Worm (Caenorhabditis elegans) whole organism, young adult: Measurements from ENCODE around the gene lips-5.

ENCODE experiments used
- B0019.2 ChIP-seq: fragments of 200-800 bp; sonication (Bioruptor generic); conservative IDR thresholded peaks from 2 replicates; pipeline ENCODE4 v1.3.6; 2022; ENCODE audit warnings: missing genetic modification reagents, missing genetic modification characterization, missing compliant biosample characterization
- B0261.1 ChIP-seq: sonication (generic microtip); optimal IDR thresholded peaks from 2 replicates; lab custom pipeline; 2016; ENCODE audit warnings: mild to moderate bottlenecking, missing genetic modification characterization, moderate library complexity, missing compliant biosample characterization
- C06A6.2 ChIP-seq: fragments of 200-800 bp; sonication (Bioruptor generic); conservative IDR thresholded peaks from 2 replicates; pipeline ENCODE4 v1.3.6; 2022; ENCODE audit warnings: missing genetic modification characterization, missing compliant biosample characterization
- F22D6.2 ChIP-seq: sonication (generic microtip); optimal IDR thresholded peaks from 2 replicates; lab custom pipeline; 2016; ENCODE audit warnings: mild to moderate bottlenecking, missing genetic modification characterization, missing compliant biosample characterization
- F39B2.1 ChIP-seq: fragments of 200-800 bp; sonication (Bioruptor generic); IDR thresholded peaks from 2 replicates; pipeline ENCODE4 v1.3.6; 2022; ENCODE audit warnings: missing genetic modification reagents, missing genetic modification characterization, missing compliant biosample characterization
- F55B11.4 ChIP-seq: sonication (generic microtip); optimal IDR thresholded peaks from 2 replicates; lab custom pipeline; 2016; ENCODE audit warnings: missing compliant biosample characterization, missing genetic modification characterization, borderline replicate concordance; ENCODE audit not compliant: insufficient read depth
- K11D2.4 ChIP-seq: fragments of 200-800 bp; sonication (Bioruptor generic); IDR thresholded peaks from 2 replicates; pipeline ENCODE4 v1.3.6; 2022; ENCODE audit warnings: missing genetic modification reagents, missing genetic modification characterization, missing compliant biosample characterization
- K12H6.12 ChIP-seq: fragments of 200-800 bp; sonication (Bioruptor generic); optimal IDR thresholded peaks from 2 replicates; lab custom pipeline; 2018; ENCODE audit warnings: mild to moderate bottlenecking, missing genetic modification characterization, missing compliant biosample characterization
- T26A5.8 ChIP-seq: sonication (generic microtip); optimal IDR thresholded peaks from 2 replicates; lab custom pipeline; 2016; ENCODE audit warnings: missing genetic modification characterization, missing compliant biosample characterization
- Y56A3A.18 ChIP-seq: fragments of 200-800 bp; sonication (Bioruptor generic); IDR thresholded peaks from 2 replicates; pipeline ENCODE4 v1.3.6; 2022; ENCODE audit warnings: missing genetic modification reagents, missing genetic modification characterization, missing compliant biosample characterization
- Y79H2A.3 ChIP-seq: fragments of 200-800 bp; sonication (Bioruptor generic); conservative IDR thresholded peaks from 2 replicates; pipeline ENCODE4 v1.3.6; 2022; ENCODE audit warnings: missing genetic modification reagents, missing genetic modification characterization, missing compliant biosample characterization
- ZK185.1 ChIP-seq: sonication (generic microtip); optimal IDR thresholded peaks from 2 replicates; lab custom pipeline; 2016; ENCODE audit warnings: mild to moderate bottlenecking, missing genetic modification characterization, missing compliant biosample characterization; ENCODE audit not compliant: poor library complexity, severe bottlenecking
- attf-5 ChIP-seq: fragments of 200-800 bp; sonication (Bioruptor generic); optimal IDR thresholded peaks from 2 replicates; lab custom pipeline; 2018; ENCODE audit warnings: mild to moderate bottlenecking, missing genetic modification characterization, missing compliant biosample characterization
- attf-6 ChIP-seq: fragments of 200-800 bp; sonication (Bioruptor generic); IDR thresholded peaks from 2 replicates; pipeline ENCODE4 v1.3.6; 2022; ENCODE audit warnings: missing genetic modification reagents, missing genetic modification characterization, missing compliant biosample characterization
- cebp-1 ChIP-seq, 2 experiments: fragments of 200-800 bp in 1 of 2; sonication (Bioruptor generic) in 1 of 2; sonication (generic microtip) in 1 of 2; IDR thresholded peaks in 1 of 2; optimal IDR thresholded peaks in 1 of 2; 2 replicates each; pipeline versions ENCODE4 v1.3.6 to Lab custom; 2017 to 2022; ENCODE audit warnings: missing compliant biosample characterization in 2 of 2, missing genetic modification characterization in 2 of 2, mild to moderate bottlenecking in 1 of 2, missing genetic modification reagents in 1 of 2, moderate library complexity in 1 of 2
- ceh-58 ChIP-seq: fragments of 200-800 bp; sonication (Bioruptor generic); IDR thresholded peaks from 2 replicates; pipeline ENCODE4 v1.3.6; 2022; ENCODE audit warnings: missing genetic modification characterization, missing compliant biosample characterization
- egrh-3 ChIP-seq: fragments of 200-800 bp; sonication (Bioruptor generic); IDR thresholded peaks from 2 replicates; pipeline ENCODE4 v1.3.6; 2022; ENCODE audit warnings: missing genetic modification reagents, missing genetic modification characterization, missing compliant biosample characterization
- hlh-26 ChIP-seq: fragments of 200-800 bp; sonication (Bioruptor generic); conservative IDR thresholded peaks from 2 replicates; pipeline ENCODE4 v1.3.6; 2022; ENCODE audit warnings: missing genetic modification reagents, missing genetic modification characterization, missing compliant biosample characterization
- hmg-1.2 ChIP-seq: fragments of 200-800 bp; sonication (Bioruptor generic); IDR thresholded peaks from 2 replicates; pipeline ENCODE4 v1.3.6; 2022; ENCODE audit warnings: missing genetic modification reagents, missing genetic modification characterization, missing compliant biosample characterization
- hsf-1 ChIP-seq: fragments of 200-800 bp; sonication (Bioruptor generic); IDR thresholded peaks from 2 replicates; pipeline ENCODE4 v1.3.6; 2022; ENCODE audit warnings: missing genetic modification reagents, missing genetic modification characterization, missing compliant biosample characterization
- lag-1 ChIP-seq: fragments of 200-800 bp; sonication (Bioruptor generic); IDR thresholded peaks from 2 replicates; pipeline ENCODE4 v1.3.6; 2022; ENCODE audit warnings: missing genetic modification reagents, missing genetic modification characterization, missing compliant biosample characterization
- lin-35 ChIP-seq, 3 experiments: fragments of 150-350 bp in 2 of 3; sonication (generic microtip) in 1 of 3; optimal IDR thresholded peaks; 2 replicates each; lab custom pipeline; 2014 to 2018; ENCODE audit warnings: missing biosample characterization in 3 of 3, missing genetic modification characterization in 3 of 3, missing genetic modification reagents in 3 of 3
- lin-54 ChIP-seq: fragments of 200-800 bp; sonication (Bioruptor generic); optimal IDR thresholded peaks from 2 replicates; lab custom pipeline; 2018; ENCODE audit warnings: mild to moderate bottlenecking, missing genetic modification characterization, missing compliant biosample characterization
- lir-1 ChIP-seq: fragments of 200-800 bp; sonication (Bioruptor generic); conservative IDR thresholded peaks from 2 replicates; pipeline ENCODE4 v1.3.6; 2022; ENCODE audit warnings: missing genetic modification reagents, missing genetic modification characterization, missing compliant biosample characterization
- lsl-1 ChIP-seq: fragments of 200-800 bp; sonication (Bioruptor generic); optimal IDR thresholded peaks from 2 replicates; lab custom pipeline; 2018; ENCODE audit warnings: mild to moderate bottlenecking, missing genetic modification characterization, moderate library complexity, missing compliant biosample characterization
- madf-6 ChIP-seq: fragments of 200-800 bp; sonication (Bioruptor generic); IDR thresholded peaks from 2 replicates; pipeline ENCODE4 v1.3.6; 2022; ENCODE audit warnings: missing genetic modification reagents, missing genetic modification characterization, missing compliant biosample characterization
- nhr-80 ChIP-seq: sonication (generic microtip); optimal IDR thresholded peaks from 2 replicates; lab custom pipeline; 2016; ENCODE audit warnings: missing genetic modification characterization, missing compliant biosample characterization
- sptf-2 ChIP-seq: fragments of 200-800 bp; sonication (Bioruptor generic); optimal IDR thresholded peaks from 2 replicates; lab custom pipeline; 2018; ENCODE audit warnings: mild to moderate bottlenecking, missing genetic modification characterization, missing compliant biosample characterization
- unc-130 ChIP-seq: sonication (generic microtip); optimal IDR thresholded peaks from 2 replicates; lab custom pipeline; 2016; ENCODE audit warnings: missing genetic modification reagents, missing genetic modification characterization, missing compliant biosample characterization
- xnd-1 ChIP-seq: sonication (generic microtip); optimal IDR thresholded peaks from 2 replicates; lab custom pipeline; 2016; ENCODE audit warnings: missing genotype, missing genetic modification reagents, missing genetic modification characterization, missing compliant biosample characterization
- ztf-22 ChIP-seq: fragments of 200-800 bp; sonication (Bioruptor generic); optimal IDR thresholded peaks from 2 replicates; lab custom pipeline; 2018; ENCODE audit warnings: mild to moderate bottlenecking, missing genetic modification characterization, moderate library complexity, missing compliant biosample characterization

lips-5 gene

ce11 chrIV:11765507-11765906 is 8.0 kb downstream of the lips-5 start:
- peak; percentile 43; the same call in 1 of the 2 replicates for TF ChIP-seq K11D2.4 (GFP tag; lab: Robert Waterston, UW)
- TF ChIP-seq T26A5.8 (tag; lab: Kevin White, UChicago) = no peak
- TF ChIP-seq K12H6.12 (tag; lab: Kevin White, UChicago) = peak; percentile 1

- no peak for TF ChIP-seq attf-6 (GFP tag; lab: Robert Waterston, UW)
- no peak for TF ChIP-seq ZK185.1 (tag; lab: Kevin White, UChicago)
- TF ChIP-seq K12H6.12 (tag; lab: Kevin White, UChicago) = peak; percentile 9
- no peak for TF ChIP-seq F39B2.1 (GFP tag; lab: Robert Waterston, UW)
- peak; percentile 28 for TF ChIP-seq nhr-80 (tag; lab: Kevin White, UChicago)
- no peak for TF ChIP-seq C06A6.2 (GFP tag; lab: Robert Waterston, UW)
- TF ChIP-seq ceh-58 (GFP tag; lab: Robert Waterston, UW) = no peak
- TF ChIP-seq lin-35 (GFP tag; optimal IDR thresholded peaks at IDR 0.05; lab: Kevin White, UChicago) = peak in 1 of 3 experiments; percentile 23
- peak; percentile 30; the same call in 1 of the 2 replicates for TF ChIP-seq hmg-1.2 (GFP tag; lab: Robert Waterston, UW)
- no peak for TF ChIP-seq ztf-22 (GFP tag; lab: Kevin White, UChicago)
- no peak for TF ChIP-seq hlh-26 (GFP tag; lab: Robert Waterston, UW)
- TF ChIP-seq, all 124 proteins: peak for 4
Measured at ce11 chrIV:11760700-11761459, 12.7 kb downstream of the lips-5 start, which contains the start of gene T12A7.2. T12A7.2 (minus strand) TSS chrIV:11761111.

- TF ChIP-seq egrh-3 (GFP tag; lab: Robert Waterston, UW) (no peak), lag-1 (GFP tag; lab: Robert Waterston, UW) (no peak), Y79H2A.3 (no peak), T26A5.8 (tag; lab: Kevin White, UChicago) (no peak), B0019.2 (GFP tag; lab: Robert Waterston, UW) (no peak), lir-1 (GFP tag; lab: Robert Waterston, UW) (no peak), lsl-1 (GFP tag; lab: Kevin White, UChicago) (no peak), unc-130 (GFP tag; lab: Kevin White, UChicago) (no peak), lin-54 (GFP tag; lab: Kevin White, UChicago) (no peak), attf-6 (GFP tag; lab: Robert Waterston, UW) (no peak), sptf-2 (no peak), F55B11.4 (tag; lab: Kevin White, UChicago) (no peak), F22D6.2 (tag; lab: Kevin White, UChicago) (no peak), ztf-22 (GFP tag; lab: Kevin White, UChicago) (no peak), hsf-1 (GFP tag; lab: Robert Waterston, UW) (no peak), xnd-1 (tag; lab: Kevin White, UChicago) (no peak), madf-6 (GFP tag; lab: Robert Waterston, UW) (no peak)
Measured at ce11 chrIV:11759852-11760251, 13.7 kb downstream of the lips-5 start.

- TF ChIP-seq cebp-1 (GFP tag; IDR thresholded peaks at IDR 0.05; lab: Robert Waterston, UW) (no peak), cebp-1 (tag; optimal IDR thresholded peaks at IDR 0.05; lab: Kevin White, UChicago) (peak; percentile 33), Y56A3A.18 (GFP tag; lab: Robert Waterston, UW) (0 out of 2 replicates have a peak, but pooled peaks have one; percentile 22), attf-5 (no peak), B0261.1 (tag; lab: Kevin White, UChicago) (no peak)
Measured at ce11 chrIV:11755907-11756306, 17.6 kb downstream of the lips-5 start, which contains the start of gene T12A7.9. T12A7.9 (minus strand) TSS chrIV:11756007.
